Fruit fly (Drosophila melanogaster): ENCODE measurements around the gene RpS19b.

RpS19b gene

dm6 chr3R:23886270-23887095 lies 46.8 kb downstream of the RpS19b start (continued):
- TF ChIP-seq eyg (GFP tag; optimal IDR thresholded peaks at IDR 0.05), result peak; percentile 53
- TF ChIP-seq CG2116 (GFP tag; optimal IDR thresholded peaks at IDR 0.05), result peak; percentile 59
- TF ChIP-seq tll (GFP tag; optimal IDR thresholded peaks at IDR 0.05), result peak in 1 of 2 experiments; percentile 30
- peak; percentile 94 for TF ChIP-seq trem (tag; optimal IDR thresholded peaks at IDR 0.05)
- peak; percentile 91 for TF ChIP-seq CG6254 (GFP tag; optimal IDR thresholded peaks at IDR 0.05)
- no peak for TF ChIP-seq Opbp (GFP tag; IDR thresholded peaks at IDR 0.05; ENCODE audit: partially characterized antibody)
- no peak for TF ChIP-seq schlank (tag; optimal IDR thresholded peaks at IDR 0.05)
- TF ChIP-seq HmgD (GFP tag; optimal IDR thresholded peaks at IDR 0.05), result no peak
- TF ChIP-seq CG2889 (GFP tag; IDR thresholded peaks at IDR 0.05), result 0 out of 3 replicates have a peak, but pooled peaks have one; percentile 20
- peak; percentile 80 for TF ChIP-seq kni (GFP tag; optimal IDR thresholded peaks at IDR 0.05)
- peak; percentile 72 for TF ChIP-seq Meics (GFP tag; optimal IDR thresholded peaks at IDR 0.05)
- TF ChIP-seq z (GFP tag; IDR thresholded peaks at IDR 0.05), result peak; percentile 40; the same call in 1 of the 3 replicates
- TF ChIP-seq btn (GFP tag; optimal IDR thresholded peaks at IDR 0.05), result peak; percentile 63
- peak; percentile 62 for TF ChIP-seq Nf-YA (GFP tag; IDR thresholded peaks at IDR 0.05)
- peak; percentile 74 for TF ChIP-seq CG10462 (GFP tag; optimal IDR thresholded peaks at IDR 0.05)
- peak in 1 of 2 experiments; percentile 75 for TF ChIP-seq Hr78 (GFP tag; optimal IDR thresholded peaks at IDR 0.05)
- TF ChIP-seq CkIIα-i1 (GFP tag; IDR thresholded peaks at IDR 0.05), result no peak
- TF ChIP-seq CG33557 (GFP tag; optimal IDR thresholded peaks at IDR 0.05), result peak; percentile 95
- TF ChIP-seq MBD-R2 (GFP tag; IDR thresholded peaks at IDR 0.05), result peak; percentile 42; the same call in 1 of the 2 replicates
- peak; percentile 87 for TF ChIP-seq peb (GFP tag; IDR thresholded peaks at IDR 0.05)
- TF ChIP-seq Lpt (GFP tag; optimal IDR thresholded peaks at IDR 0.05), result peak; percentile 30
- TF ChIP-seq mam (GFP tag; optimal IDR thresholded peaks at IDR 0.05), result peak; percentile 46
- TF ChIP-seq CG3995 (GFP tag; optimal IDR thresholded peaks at IDR 0.05), result no peak
- TF ChIP-seq dysf (GFP tag; IDR thresholded peaks at IDR 0.05), result peak; percentile 82
- TF ChIP-seq h (optimal IDR thresholded peaks at IDR 0.05), result no peak
- TF ChIP-seq Ets65A (GFP tag), result peak; percentile 90
- peak; percentile 36 for TF ChIP-seq tup (GFP tag; optimal IDR thresholded peaks at IDR 0.05)
- TF ChIP-seq Ssrp (tag; optimal IDR thresholded peaks at IDR 0.05), result peak; percentile 91
- TF ChIP-seq CG15696 (tag; optimal IDR thresholded peaks at IDR 0.05), result peak; percentile 95
- 0 out of 2 replicates have a peak, but pooled peaks have one; percentile 10 for TF ChIP-seq GATAe (GFP tag; conservative IDR thresholded peaks at IDR 0.05)
- peak; percentile 81 for TF ChIP-seq CG10431 (GFP tag; optimal IDR thresholded peaks at IDR 0.05)
- peak; percentile 74 for TF ChIP-seq HHEX (GFP tag; optimal IDR thresholded peaks at IDR 0.05)
- TF ChIP-seq amos (GFP tag; IDR thresholded peaks at IDR 0.05; ENCODE audit: partially characterized antibody), result no peak
- TF ChIP-seq Sin3A (optimal IDR thresholded peaks at IDR 0.05), result no peak
- TF ChIP-seq org-1 (GFP tag; optimal IDR thresholded peaks at IDR 0.05), result peak; percentile 73
- TF ChIP-seq CG11696 (GFP tag; IDR thresholded peaks at IDR 0.05), result peak; percentile 99
- no peak for TF ChIP-seq CG14860 (GFP tag; IDR thresholded peaks at IDR 0.05; ENCODE audit: partially characterized antibody)
- TF ChIP-seq otp (GFP tag; IDR thresholded peaks at IDR 0.05), result peak; percentile 84; the same call in 2 of the 3 replicates
- peak; percentile 78 for TF ChIP-seq cato (GFP tag; optimal IDR thresholded peaks at IDR 0.05; ENCODE audit: borderline replicate concordance)
- no peak for TF ChIP-seq prd (optimal IDR thresholded peaks at IDR 0.05)
- peak; percentile 92 for TF ChIP-seq prd (GFP tag; IDR thresholded peaks at IDR 0.05)
- TF ChIP-seq Atf-2 (GFP tag; optimal IDR thresholded peaks at IDR 0.05), result peak; percentile 78
- TF ChIP-seq Dip2 (GFP tag; IDR thresholded peaks at IDR 0.05), result no peak
- no peak for TF ChIP-seq CG13894 (tag; optimal IDR thresholded peaks at IDR 0.05)
- TF ChIP-seq CG32532 (GFP tag; IDR thresholded peaks at IDR 0.05), result peak; percentile 73
- TF ChIP-seq tgo (GFP tag; IDR thresholded peaks at IDR 0.05), result peak; percentile 77
- TF ChIP-seq CG13775 (GFP tag; optimal IDR thresholded peaks at IDR 0.05), result peak; percentile 82
- TF ChIP-seq ara (GFP tag; IDR thresholded peaks at IDR 0.05), result peak; percentile 92
- TF ChIP-seq CG18262 (tag; optimal IDR thresholded peaks at IDR 0.05), result peak; percentile 96
